Fruit fly (Drosophila melanogaster): ENCODE measurements around the gene aop.

Gene aop

DNA sequence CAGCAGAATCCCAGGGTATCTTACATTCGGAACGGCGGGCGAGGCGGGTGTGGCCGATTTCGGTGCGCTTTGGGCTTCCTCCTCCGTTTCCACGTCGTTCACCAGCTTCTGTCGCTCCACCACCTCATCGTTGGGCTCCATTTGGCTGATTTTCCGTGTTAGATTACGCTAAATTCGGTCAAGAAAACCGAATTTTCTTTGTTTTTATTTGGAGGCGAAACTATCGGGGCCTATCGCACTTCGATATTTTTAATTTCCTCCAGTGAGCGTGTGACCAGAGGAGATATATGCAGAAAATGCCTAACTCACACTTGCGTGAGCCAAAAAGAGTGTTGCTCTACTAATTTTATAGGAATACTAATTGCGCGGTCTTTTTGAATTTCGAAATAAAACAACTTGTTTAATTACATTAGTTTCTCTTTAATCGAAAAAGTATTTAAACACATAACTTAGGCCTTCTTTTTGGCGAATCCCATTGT, 13.6 kb upstream of the aop start, which contains the start of gene CG10874:
Gene CG10874 (minus strand): TSS at position 264 of the 479 bp plus-strand sequence.
- peak; percentile 57 for TF ChIP-seq CG17801 (GFP tag; optimal IDR thresholded peaks at IDR 0.05; ENCODE audit: partially characterized antibody)

DNA sequence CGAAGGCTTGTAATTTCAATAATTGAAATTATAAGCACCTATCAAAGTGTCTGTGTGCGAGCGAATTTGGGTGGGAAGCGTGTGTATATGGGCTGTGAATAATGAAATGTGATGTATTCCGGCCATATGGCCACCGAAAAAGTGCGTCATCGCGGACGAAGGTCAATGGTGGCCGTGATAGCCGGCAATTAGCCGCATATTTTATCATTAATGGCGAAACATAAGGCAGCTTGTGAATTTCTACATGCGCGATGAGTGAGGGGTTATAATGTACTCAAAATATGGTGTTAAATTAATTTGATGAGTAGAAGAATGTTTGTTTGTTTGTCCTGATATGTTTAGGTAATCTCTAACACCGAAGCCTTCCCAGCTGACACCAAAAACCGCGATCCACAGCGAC, 12.8 kb upstream of the aop start:
- no peak for TF ChIP-seq CG17801 (GFP tag; optimal IDR thresholded peaks at IDR 0.05; ENCODE audit: partially characterized antibody)

DNA sequence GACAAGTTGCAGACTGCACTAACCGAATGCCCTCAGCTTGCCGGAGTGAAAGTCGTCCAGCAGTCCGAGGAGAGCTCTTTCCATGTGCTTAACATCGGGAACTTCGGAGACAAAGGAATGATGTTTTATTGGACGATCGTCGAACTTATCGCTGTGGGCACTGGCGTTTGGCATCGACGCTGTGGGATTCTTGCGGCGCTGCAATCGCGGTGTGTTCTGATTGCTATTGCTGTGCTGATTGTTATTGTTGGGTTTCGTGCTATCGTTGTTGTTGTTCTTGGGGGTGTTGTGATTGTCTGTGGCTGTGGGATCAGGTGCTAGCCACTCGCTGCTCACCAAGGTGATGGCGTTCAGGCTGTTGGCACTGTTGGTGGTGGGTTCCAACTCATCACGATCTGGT, 12.1 kb upstream of the aop start:
- TF ChIP-seq CG17801 (GFP tag; optimal IDR thresholded peaks at IDR 0.05; ENCODE audit: partially characterized antibody) = no peak

DNA sequence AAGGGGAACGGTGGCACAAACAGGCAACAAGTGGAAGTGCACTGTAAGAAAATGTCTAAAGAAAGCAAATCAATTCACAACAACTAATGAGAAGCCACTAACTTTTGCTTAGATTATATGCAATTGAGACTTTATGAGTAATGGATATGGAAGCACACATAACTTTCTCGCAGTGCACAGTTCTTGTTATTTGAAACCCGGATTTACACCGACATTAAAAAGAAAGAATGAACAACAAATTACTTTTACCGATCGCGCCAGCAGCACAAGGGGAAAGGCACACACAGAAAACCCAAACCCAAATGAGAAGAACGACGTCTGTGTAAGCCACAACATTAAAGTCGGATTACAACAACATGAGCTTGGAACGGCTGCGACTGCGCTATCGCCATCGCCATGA, 10.5 kb upstream of the aop start:
- TF ChIP-seq CG17801 (GFP tag; optimal IDR thresholded peaks at IDR 0.05; ENCODE audit: partially characterized antibody) = no peak

DNA sequence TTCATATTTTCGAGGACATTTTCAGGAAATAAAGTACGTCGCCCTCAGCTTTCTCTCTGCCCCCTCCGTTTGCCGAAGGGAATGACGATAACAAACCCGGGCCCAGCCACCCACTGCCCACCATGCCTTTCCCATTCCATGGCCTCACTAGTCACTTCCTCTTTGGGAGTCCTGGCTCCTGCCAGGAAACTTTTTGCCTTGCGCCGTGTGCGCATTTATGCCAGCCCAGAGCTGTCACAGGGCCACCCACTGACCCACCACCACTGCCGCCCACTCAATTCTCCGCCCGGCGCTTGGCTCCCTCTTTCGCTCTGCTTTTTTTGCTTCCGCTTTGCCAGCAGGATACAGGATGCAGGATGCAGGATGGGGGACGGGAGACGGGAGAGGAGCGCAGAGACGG, 8.9 kb upstream of the aop start:
- TF ChIP-seq CG17801 (GFP tag; optimal IDR thresholded peaks at IDR 0.05; ENCODE audit: partially characterized antibody) = no peak

DNA sequence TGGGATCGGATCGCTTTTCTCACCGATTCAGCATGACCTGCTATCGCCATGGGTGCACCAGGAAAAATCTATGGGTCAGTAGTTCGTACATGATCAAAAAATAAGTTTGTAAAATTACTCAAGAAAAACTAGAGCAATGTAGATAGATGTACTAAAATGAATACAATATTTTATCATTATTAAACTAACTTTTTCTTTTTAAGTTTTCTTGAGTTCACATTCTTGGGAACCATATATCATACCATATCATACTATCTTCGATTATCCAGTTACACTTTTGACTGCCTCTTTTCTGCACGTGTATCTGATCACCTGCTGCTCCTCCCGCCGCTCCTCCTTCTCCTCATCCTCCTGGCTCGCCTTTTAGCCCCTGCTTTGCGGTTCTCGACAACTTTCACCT, 6.8 kb upstream of the aop start:
- TF ChIP-seq CG17801 (GFP tag; optimal IDR thresholded peaks at IDR 0.05; ENCODE audit: partially characterized antibody) = no peak

DNA sequence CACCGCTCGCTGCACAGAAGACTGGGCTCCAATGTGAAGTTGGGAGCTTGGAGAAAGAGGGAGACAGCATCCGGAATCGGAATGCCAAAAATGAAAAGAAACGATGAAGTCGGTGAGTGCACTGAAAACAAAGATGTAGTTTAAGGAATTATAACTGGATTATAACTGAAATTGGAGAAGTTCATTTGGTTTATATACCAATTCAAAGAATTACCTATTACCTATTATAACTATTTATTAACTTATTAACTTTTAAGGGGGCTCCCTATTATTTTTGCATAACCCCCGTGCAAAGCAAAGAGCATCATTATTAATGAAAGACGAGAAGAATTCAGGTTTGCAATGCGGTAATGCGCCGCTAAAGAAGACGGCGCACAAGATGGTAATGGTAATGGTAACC, 6.1 kb upstream of the aop start:
- no peak for TF ChIP-seq CG17801 (GFP tag; optimal IDR thresholded peaks at IDR 0.05; ENCODE audit: partially characterized antibody)

DNA sequence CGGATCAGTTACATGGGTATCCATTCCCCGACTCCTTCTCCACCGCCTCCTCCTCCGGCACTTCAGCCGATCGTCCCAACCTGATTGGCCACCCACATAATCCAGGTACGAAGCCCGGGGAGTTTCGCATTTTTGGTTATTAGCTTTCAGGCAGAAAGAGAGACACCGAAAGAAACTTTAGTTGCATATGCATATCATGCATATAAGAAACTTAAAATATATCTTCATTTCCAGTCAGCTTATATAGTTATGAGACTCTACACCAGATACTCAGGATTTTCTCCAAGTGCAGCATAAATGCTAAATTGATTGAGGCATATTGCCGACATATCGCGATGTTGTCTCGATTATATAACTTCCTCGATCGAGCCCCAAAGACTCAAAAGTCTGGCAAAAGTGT, 5.6 kb upstream of the aop start:
- no peak for TF ChIP-seq CG17801 (GFP tag; optimal IDR thresholded peaks at IDR 0.05; ENCODE audit: partially characterized antibody)

DNA sequence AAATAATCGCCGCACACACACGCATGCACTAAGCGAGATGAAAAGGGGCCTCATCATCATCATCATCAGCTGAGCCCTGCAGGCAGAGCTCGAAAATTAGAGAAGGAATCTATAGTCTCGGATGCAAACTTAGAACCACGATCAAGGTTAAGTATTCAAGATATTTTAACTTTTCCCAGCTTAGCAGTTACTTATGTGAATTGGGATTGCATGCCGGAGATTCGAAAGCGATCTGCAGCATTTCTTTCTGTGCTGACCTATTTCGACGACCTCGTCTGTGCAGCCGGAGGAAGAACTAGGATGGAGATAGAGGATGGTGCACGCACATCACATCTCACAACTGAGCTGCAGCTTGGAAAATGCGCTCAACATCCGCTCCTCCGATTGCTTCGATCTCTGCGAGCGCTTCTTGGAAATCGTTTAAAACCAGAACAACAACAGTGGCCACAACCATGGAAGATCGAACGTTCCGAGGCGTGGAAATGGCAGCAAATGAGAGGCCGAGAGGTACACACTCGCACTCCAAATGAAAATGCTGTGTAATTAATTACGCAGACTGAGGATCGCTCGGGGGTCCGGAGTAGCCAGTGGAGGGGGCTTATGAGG, 4.3 kb upstream of the aop start:
- TF ChIP-seq CG17801 (GFP tag; optimal IDR thresholded peaks at IDR 0.05; ENCODE audit: partially characterized antibody) = no peak

DNA sequence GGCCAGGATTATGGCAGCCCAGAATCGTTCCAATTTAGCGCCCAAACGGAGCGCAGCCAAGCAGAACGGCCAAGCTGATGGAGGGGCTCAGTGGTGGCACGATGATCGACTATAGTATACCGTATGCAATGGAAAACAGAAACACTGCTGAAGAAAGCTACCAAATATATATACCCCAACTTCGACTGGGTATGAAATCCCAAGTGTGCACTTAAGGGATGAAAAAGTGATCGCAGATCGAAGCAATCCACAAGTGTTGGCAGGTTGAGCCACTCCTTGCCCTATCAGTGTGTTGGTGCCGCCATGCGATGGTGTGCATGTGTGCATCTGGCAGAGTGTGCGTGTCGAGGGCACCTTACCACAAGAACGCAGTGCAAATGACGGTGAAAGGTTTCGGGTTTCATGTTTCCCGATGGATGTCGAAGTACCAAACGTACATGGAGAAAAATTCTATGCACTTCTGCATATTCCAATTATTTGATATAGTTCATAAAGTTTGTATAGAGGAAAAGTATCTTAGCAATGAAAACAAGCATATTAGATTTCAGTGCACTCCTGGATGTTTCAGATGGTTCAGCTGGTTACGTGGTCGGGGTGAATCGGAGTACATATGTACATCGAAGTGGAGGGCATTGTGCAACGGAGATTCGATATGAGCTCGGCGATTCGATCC, 3.6 kb upstream of the aop start:
- TF ChIP-seq CG17801 (GFP tag; optimal IDR thresholded peaks at IDR 0.05; ENCODE audit: partially characterized antibody) = no peak

DNA sequence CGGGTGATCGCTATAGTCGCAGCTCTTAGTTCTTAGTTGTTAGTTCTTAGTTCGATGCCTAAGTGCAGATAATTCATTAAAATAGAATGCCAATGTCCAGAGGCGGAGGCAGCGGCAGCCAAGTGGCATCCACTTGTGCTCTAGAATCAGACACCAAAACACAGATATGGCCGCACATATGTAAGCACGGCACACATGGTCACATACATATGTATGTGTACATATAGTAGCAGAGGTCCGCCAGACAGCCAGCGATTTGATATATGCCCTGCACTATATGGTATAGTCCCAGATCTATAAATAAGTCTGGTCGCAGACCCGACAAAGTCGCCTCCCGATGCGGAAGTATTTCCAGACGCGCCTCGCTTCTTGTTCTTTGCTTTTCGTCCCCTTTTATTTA, 2.1 kb upstream of the aop start:
- TF ChIP-seq CG17801 (GFP tag; optimal IDR thresholded peaks at IDR 0.05; ENCODE audit: partially characterized antibody) = no peak

DNA sequence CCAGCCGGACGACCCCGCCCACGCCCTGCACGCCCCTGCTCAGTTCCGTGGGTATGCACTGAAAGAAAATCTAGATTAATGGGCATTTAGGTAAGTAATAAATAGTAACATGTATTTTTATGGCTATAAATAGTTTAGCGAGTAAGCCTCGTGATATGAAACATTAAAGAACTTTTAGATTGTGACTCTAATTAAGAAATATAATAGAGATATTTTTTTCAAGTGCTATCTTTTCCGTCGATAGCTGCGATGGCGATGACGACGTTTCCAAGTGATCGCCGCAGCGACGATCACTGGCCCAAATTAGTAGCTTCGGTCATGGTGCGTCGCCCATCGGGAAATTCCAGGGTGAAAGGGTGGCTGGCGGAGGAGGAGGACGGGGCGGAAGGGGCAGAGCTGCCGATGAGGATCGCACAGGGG, 1.6 kb upstream of the aop start:
- no peak for TF ChIP-seq CG17801 (GFP tag; optimal IDR thresholded peaks at IDR 0.05; ENCODE audit: partially characterized antibody)

DNA sequence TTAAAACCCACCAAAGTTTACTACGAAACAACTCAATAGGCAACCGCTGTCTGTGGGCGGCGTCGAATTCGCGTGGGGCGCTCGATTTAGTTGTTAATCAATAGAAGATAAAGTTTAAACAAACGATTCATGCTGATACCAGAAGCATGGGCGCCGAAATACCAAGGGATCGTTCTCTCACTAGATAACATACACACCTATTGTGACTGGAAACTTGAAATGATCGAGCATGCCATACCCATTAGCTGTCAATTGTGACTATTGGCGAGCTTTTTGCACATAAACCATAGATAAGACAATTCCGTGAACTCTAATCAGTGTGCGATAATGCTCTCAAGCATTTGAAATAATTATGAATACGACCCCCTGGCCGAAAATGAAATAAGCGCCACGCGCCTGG, 812 bp upstream of the aop start:
- TF ChIP-seq CG17801 (GFP tag; optimal IDR thresholded peaks at IDR 0.05; ENCODE audit: partially characterized antibody) = no peak

DNA sequence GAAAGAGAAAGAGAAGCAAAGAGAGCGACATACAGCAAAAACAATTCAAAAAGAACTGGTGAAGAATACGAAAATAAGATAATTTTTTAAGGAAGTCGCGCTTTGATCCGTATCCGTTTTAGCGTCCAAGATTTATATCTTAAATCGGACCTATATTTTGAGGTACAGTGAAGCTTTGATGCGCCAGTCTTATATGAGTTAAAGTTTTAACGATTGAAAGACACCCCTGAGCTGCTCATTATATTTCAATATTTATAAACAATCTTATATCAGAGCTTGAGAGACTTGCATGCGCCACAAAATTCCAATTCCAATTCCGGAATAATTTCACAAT, 223 bp upstream of the aop start:
- TF ChIP-seq CG17801 (GFP tag; optimal IDR thresholded peaks at IDR 0.05; ENCODE audit: partially characterized antibody) = no peak

DNA sequence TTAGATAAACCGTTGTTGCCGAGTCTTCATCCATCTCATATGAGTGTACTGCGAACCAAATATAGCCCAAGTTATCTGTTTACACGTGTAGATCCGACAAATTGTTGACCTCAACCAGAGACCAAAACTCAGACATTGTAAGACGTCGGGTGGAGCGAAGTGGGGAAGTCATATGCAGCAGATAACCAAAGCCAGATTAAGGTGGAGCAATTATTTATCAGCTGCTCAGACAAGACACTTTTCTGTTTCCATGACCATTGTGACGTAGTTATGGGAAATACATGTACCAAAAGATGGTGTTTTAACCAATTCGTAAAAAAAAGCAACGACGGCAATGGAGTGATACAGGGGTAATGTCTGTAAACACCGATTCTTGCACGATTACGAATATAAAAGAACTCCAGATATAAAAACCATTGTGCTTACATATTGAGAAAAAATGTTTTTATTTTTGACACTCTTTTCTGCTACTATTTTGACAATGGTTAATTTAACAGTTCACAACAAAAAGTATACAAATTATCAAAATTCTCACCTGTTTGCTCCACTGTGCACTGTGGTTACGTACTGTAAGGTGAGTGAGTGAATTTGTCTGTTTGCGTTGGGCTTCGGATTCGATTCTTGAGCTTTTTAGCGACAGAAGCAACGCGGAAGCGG, 1.1 kb downstream of the aop start:
- no peak for TF ChIP-seq CG17801 (GFP tag; optimal IDR thresholded peaks at IDR 0.05; ENCODE audit: partially characterized antibody)

DNA sequence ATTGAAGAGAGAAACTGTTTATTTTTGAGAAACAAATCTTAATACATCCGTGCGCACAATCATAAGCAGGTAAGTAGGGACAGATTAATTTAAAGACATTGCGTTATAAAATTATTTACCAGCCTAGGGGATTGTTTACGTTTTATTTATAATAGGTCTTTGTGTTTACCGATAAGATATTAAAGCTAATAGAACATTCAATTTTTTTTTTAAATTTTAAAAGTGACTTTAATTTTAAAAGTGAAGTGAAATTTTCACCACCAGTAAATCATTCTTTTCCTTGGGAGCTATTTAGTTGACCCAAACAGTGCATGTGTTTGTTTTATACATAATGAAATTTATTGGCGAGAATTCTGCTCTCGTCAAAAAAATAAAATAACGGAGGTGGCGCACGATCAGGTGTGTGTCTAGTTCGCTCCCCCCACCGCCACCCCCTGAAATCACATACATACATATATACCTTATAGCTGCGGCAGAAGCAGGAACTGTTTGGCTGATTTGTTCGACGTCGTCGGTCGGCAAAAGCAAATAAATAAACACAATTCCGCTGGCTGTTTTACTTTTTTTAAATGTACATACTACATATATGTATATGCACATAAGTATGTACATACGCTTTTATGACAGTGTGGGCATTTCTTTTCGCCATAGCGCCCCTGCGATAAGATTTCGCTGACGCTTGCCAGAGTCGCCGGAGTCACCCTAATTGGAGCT, 2.5 kb downstream of the aop start:
- TF ChIP-seq CG17801 (GFP tag; optimal IDR thresholded peaks at IDR 0.05; ENCODE audit: partially characterized antibody) = peak; percentile 45
